Fruit fly (Drosophila melanogaster) whole organism, adult: ENCODE data around the gene CG14915.

Source experiments
- CG11617 ChIP-seq: fragments of 200-800 bp; sonication (Bioruptor generic); optimal IDR thresholded peaks from 2 replicates; lab custom pipeline; 2017; ENCODE audit warnings: mild to moderate bottlenecking, missing biosample characterization, missing genetic modification reagents, missing genetic modification characterization
- CG33017 ChIP-seq: fragments of 200-800 bp; sonication (Bioruptor generic); optimal IDR thresholded peaks from 2 replicates; lab custom pipeline; 2018; ENCODE audit warnings: missing biosample characterization, mild to moderate bottlenecking, missing genetic modification characterization, moderate library complexity
- Clk ChIP-seq: fragments of 200-800 bp; sonication (Bioruptor generic); optimal IDR thresholded peaks from 2 replicates; lab custom pipeline; 2017; ENCODE audit warnings: missing biosample characterization, missing genetic modification characterization
- Hr96 ChIP-seq: fragments of 200-800 bp; sonication (Bioruptor generic); optimal IDR thresholded peaks from 2 replicates; lab custom pipeline; 2016; ENCODE audit warnings: missing biosample characterization, missing genetic modification characterization
- ovo ChIP-seq: fragments of 200-800 bp; sonication (Bioruptor generic); optimal IDR thresholded peaks from 2 replicates; lab custom pipeline; 2016; ENCODE audit warnings: missing biosample characterization, missing genetic modification characterization
- pad ChIP-seq: fragments of 200-800 bp; sonication (Bioruptor generic); optimal IDR thresholded peaks from 3 replicates; lab custom pipeline; 2017; ENCODE audit warnings: missing biosample characterization, missing genetic modification characterization, mild to moderate bottlenecking, moderate library complexity, missing genetic modification reagents
- tj ChIP-seq: fragments of 200-800 bp; sonication (Bioruptor generic); optimal IDR thresholded peaks from 3 replicates; lab custom pipeline; 2017; ENCODE audit warnings: missing biosample characterization, mild to moderate bottlenecking, missing genetic modification characterization, moderate library complexity

DNA sequence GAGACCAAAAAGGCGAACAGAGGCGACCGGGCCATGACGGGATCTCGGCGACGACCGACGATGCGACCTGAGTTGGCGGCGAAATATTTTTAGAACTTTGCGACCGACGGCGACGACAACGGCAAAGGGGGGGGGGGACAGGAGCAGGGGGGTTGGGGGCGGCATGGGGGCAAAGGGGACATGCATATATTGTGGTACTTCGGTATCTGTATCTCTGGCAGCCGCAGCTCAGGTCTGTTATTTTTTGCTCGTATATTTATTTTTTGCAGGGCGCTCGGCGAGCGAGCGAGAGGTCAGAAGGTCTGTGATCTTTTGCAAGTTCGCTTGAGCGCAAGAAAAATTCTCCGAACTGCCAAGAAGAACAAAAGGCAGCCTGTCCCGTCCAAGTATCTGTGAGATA lies 11.6 kb upstream of the CG14915 start:
- TF ChIP-seq CG33017 (tag; lab: Kevin White, UChicago): no peak
- TF ChIP-seq Hr96: no peak
- TF ChIP-seq pad (GFP tag; lab: Kevin White, UChicago): no peak
- no peak for TF ChIP-seq ovo (GFP tag; lab: Kevin White, UChicago)
- TF ChIP-seq Clk (GFP tag; lab: Kevin White, UChicago): no peak
- TF ChIP-seq tj (GFP tag; lab: Kevin White, UChicago): no peak
- TF ChIP-seq CG11617 (GFP tag; lab: Kevin White, UChicago): no peak
